Fruit fly (Drosophila melanogaster): ENCODE results near the gene hep.

The hep gene

dm6 chrX:13127973-13128749, 37.9 kb upstream of the hep start:
- TF ChIP-seq HLH106 (tag; optimal IDR thresholded peaks at IDR 0.05) (no peak), Hr78 (GFP tag; optimal IDR thresholded peaks at IDR 0.05) (no peak), br (GFP tag; optimal IDR thresholded peaks at IDR 0.05) (peak; percentile 32), Dif (GFP tag; optimal IDR thresholded peaks at IDR 0.05; ENCODE audit: partially characterized antibody) (no peak), pan (optimal IDR thresholded peaks at IDR 0.05) (no peak), lola (GFP tag; optimal IDR thresholded peaks at IDR 0.05) (no peak), foxo (GFP tag; optimal IDR thresholded peaks at IDR 0.05) (peak in 1 of 2 experiments; percentile 51), Vsx2 (GFP tag; optimal IDR thresholded peaks at IDR 0.05; ENCODE audit: partially characterized antibody) (no peak), sage (GFP tag; optimal IDR thresholded peaks at IDR 0.05) (no peak), Hr83 (GFP tag; optimal IDR thresholded peaks at IDR 0.05; ENCODE audit: poor library complexity, severe bottlenecking) (no peak), Dfd (GFP tag; optimal IDR thresholded peaks at IDR 0.05) (peak; percentile 78), ey (GFP tag; optimal IDR thresholded peaks at IDR 0.05) (peak; percentile 20), h (GFP tag; optimal IDR thresholded peaks at IDR 0.05) (peak; percentile 36), tai (GFP tag; optimal IDR thresholded peaks at IDR 0.05) (peak; percentile 15), Rel (GFP tag; optimal IDR thresholded peaks at IDR 0.05) (no peak), Rel (tag; optimal IDR thresholded peaks at IDR 0.05) (peak; percentile 99), Mio (GFP tag; optimal IDR thresholded peaks at IDR 0.05) (no peak), Hnf4 (GFP tag; optimal IDR thresholded peaks at IDR 0.05) (peak; percentile 45), brk (GFP tag; optimal IDR thresholded peaks at IDR 0.05) (no peak), OdsH (GFP tag; optimal IDR thresholded peaks at IDR 0.05) (no peak), GATAd (GFP tag; optimal IDR thresholded peaks at IDR 0.05) (no peak), psq (GFP tag; optimal IDR thresholded peaks at IDR 0.05) (peak; percentile 11), Jra (GFP tag; optimal IDR thresholded peaks at IDR 0.05) (no peak), Myc (optimal IDR thresholded peaks at IDR 0.05) (no peak), Sp1 (GFP tag; optimal IDR thresholded peaks at IDR 0.05) (no peak), dmrt93B (GFP tag; optimal IDR thresholded peaks at IDR 0.05) (no peak), N (GFP tag; optimal IDR thresholded peaks at IDR 0.05) (peak; percentile 57), usp (GFP tag; optimal IDR thresholded peaks at IDR 0.05) (no peak), rgr (GFP tag; optimal IDR thresholded peaks at IDR 0.05) (peak; percentile 33), jim (GFP tag; optimal IDR thresholded peaks at IDR 0.05) (no peak), dl (GFP tag; optimal IDR thresholded peaks at IDR 0.05; ENCODE audit: insufficient read depth in 1 of 2, partially characterized antibody in 2 of 2) (no peak), dsf (GFP tag; optimal IDR thresholded peaks at IDR 0.05; ENCODE audit: borderline replicate concordance) (no peak), CG9705 (GFP tag; optimal IDR thresholded peaks at IDR 0.05) (no peak), woc (GFP tag; optimal IDR thresholded peaks at IDR 0.05) (peak; percentile 40), fru (GFP tag; optimal IDR thresholded peaks at IDR 0.05) (peak; percentile 18), CrebA (GFP tag; optimal IDR thresholded peaks at IDR 0.05; ENCODE audit: borderline replicate concordance) (no peak), CG32264 (GFP tag; optimal IDR thresholded peaks at IDR 0.05) (no peak), sv (GFP tag; optimal IDR thresholded peaks at IDR 0.05) (peak; percentile 6), Abd-B (GFP tag; optimal IDR thresholded peaks at IDR 0.05) (no peak)

- TF ChIP-seq woc (GFP tag; optimal IDR thresholded peaks at IDR 0.05) (no peak), OdsH (GFP tag; optimal IDR thresholded peaks at IDR 0.05) (no peak), CG9705 (GFP tag; optimal IDR thresholded peaks at IDR 0.05) (no peak), psq (GFP tag; optimal IDR thresholded peaks at IDR 0.05) (no peak), tai (GFP tag; optimal IDR thresholded peaks at IDR 0.05) (no peak), brk (GFP tag; optimal IDR thresholded peaks at IDR 0.05) (no peak), sage (GFP tag; optimal IDR thresholded peaks at IDR 0.05) (no peak), Rel (GFP tag; optimal IDR thresholded peaks at IDR 0.05) (no peak), Rel (tag; optimal IDR thresholded peaks at IDR 0.05) (no peak), Dif (GFP tag; optimal IDR thresholded peaks at IDR 0.05; ENCODE audit: partially characterized antibody) (no peak), Hr83 (GFP tag; optimal IDR thresholded peaks at IDR 0.05; ENCODE audit: poor library complexity, severe bottlenecking) (no peak), rgr (GFP tag; optimal IDR thresholded peaks at IDR 0.05) (no peak), lola (GFP tag; optimal IDR thresholded peaks at IDR 0.05) (no peak), Dfd (GFP tag; optimal IDR thresholded peaks at IDR 0.05) (no peak), dsf (GFP tag; optimal IDR thresholded peaks at IDR 0.05; ENCODE audit: borderline replicate concordance) (no peak), sv (GFP tag; optimal IDR thresholded peaks at IDR 0.05) (no peak), Sp1 (GFP tag; optimal IDR thresholded peaks at IDR 0.05) (no peak), Vsx2 (GFP tag; optimal IDR thresholded peaks at IDR 0.05; ENCODE audit: partially characterized antibody) (no peak)
These were observed 35.3 kb upstream of the hep start for dm6 chrX:13125559-13125958.

Data from whole organism, wandering third instar larva.